Worm (Caenorhabditis elegans): ENCODE results near the gene F07A11.1.
A peak's percentile ranks its signal among the peaks of the same experiment; 100 is the strongest.

The F07A11.1 gene

DNA sequence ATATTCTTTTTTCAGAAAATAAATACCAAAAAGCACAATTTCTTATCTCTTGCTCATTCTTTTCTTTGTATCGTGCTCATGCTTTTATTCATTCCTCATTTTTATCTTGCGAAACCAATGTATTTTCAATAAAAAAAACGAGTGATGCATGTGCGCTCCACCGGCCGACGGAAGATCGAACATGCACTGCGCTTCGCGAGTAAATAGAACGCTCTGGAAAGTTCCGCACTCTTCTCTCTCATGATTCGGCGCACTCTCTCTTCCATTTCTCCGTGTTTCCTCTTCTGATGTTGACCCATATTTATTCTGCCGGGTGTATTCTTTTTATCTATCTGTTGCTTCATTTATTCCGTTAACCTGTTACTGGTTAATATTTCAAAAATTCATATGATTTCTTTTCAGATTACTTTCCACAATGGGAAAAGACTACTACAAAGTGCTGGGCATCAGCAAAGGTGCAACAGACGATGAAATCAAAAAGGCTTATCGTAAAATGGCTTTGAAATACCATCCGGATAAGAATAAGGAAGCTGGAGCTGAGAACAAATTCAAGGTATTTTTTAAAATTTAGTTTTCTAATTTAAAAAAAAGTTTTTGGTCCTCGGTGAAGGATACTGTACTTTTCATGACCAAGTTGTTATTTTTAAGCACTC is 46.5 kb downstream of the F07A11.1 start, which contains the start of gene dnj-13 (continued):
- TF ChIP-seq mdl-1 (tag; optimal IDR thresholded peaks at IDR 0.05) (peak in 1 of 2 experiments; percentile 92), mep-1 (tag; optimal IDR thresholded peaks at IDR 0.05) (peak; percentile 98), nhr-71 (tag; optimal IDR thresholded peaks at IDR 0.05) (peak; percentile 98), F16B12.6 (tag; optimal IDR thresholded peaks at IDR 0.05) (peak; percentile 27), lin-35 (GFP tag; optimal IDR thresholded peaks at IDR 0.05) (peak; percentile 85 to 89), lsy-2 (tag; optimal IDR thresholded peaks at IDR 0.05) (peak; percentile 91), fkh-4 (tag; optimal IDR thresholded peaks at IDR 0.05; ENCODE audit: borderline replicate concordance) (peak; percentile 55), hlh-4 (tag; optimal IDR thresholded peaks at IDR 0.05) (no peak), isw-1 (GFP tag; IDR thresholded peaks at IDR 0.05) (peak; percentile 95), ceh-90 (tag; optimal IDR thresholded peaks at IDR 0.05) (peak; percentile 30), lin-39 (tag; optimal IDR thresholded peaks at IDR 0.05) (peak; percentile 77), pqm-1 (tag; optimal IDR thresholded peaks at IDR 0.05) (no peak), blmp-1 (tag; optimal IDR thresholded peaks at IDR 0.05) (peak; percentile 87), nhr-28 (tag; optimal IDR thresholded peaks at IDR 0.05) (no peak), lin-13 (GFP tag; optimal IDR thresholded peaks at IDR 0.05) (peak; percentile 93), hlh-17 (GFP tag; optimal IDR thresholded peaks at IDR 0.05; ENCODE audit: borderline replicate concordance) (no peak), ceh-88 (GFP tag; IDR thresholded peaks at IDR 0.05) (peak; percentile 92), hpl-2 (GFP tag; optimal IDR thresholded peaks at IDR 0.05) (peak; percentile 22), egl-13 (tag; optimal IDR thresholded peaks at IDR 0.05) (peak; percentile 98), ces-1 (GFP tag; optimal IDR thresholded peaks at IDR 0.05) (no peak), nhr-84 (tag; optimal IDR thresholded peaks at IDR 0.05) (no peak), egl-27 (tag; optimal IDR thresholded peaks at IDR 0.05) (no peak), skn-1 (tag; optimal IDR thresholded peaks at IDR 0.05) (peak; percentile 93), pax-3 (tag; optimal IDR thresholded peaks at IDR 0.05) (peak; percentile 95), nhr-19 (GFP tag; conservative IDR thresholded peaks at IDR 0.05) (peak; percentile 97), sox-4 (tag; optimal IDR thresholded peaks at IDR 0.05) (peak; percentile 83), aha-1 (tag; optimal IDR thresholded peaks at IDR 0.05) (peak; percentile 80), snu-23 (GFP tag; optimal IDR thresholded peaks at IDR 0.05) (peak; percentile 100), fkh-10 (GFP tag; optimal IDR thresholded peaks at IDR 0.05) (peak; percentile 77), nhr-76 (tag; optimal IDR thresholded peaks at IDR 0.05) (peak; percentile 64), snpc-4 (tag; optimal IDR thresholded peaks at IDR 0.05) (peak; percentile 80), xbp-1 (tag; optimal IDR thresholded peaks at IDR 0.05) (peak; percentile 96), elt-3 (tag; optimal IDR thresholded peaks at IDR 0.05) (peak in 3 of 6 experiments; percentile 79 to 93 (median 85)), C04F5.9 (tag; optimal IDR thresholded peaks at IDR 0.05) (peak; percentile 86), unc-98 (GFP tag; IDR thresholded peaks at IDR 0.05) (peak; percentile 50; the same call in 1 of the 2 replicates), dsc-1 (tag; optimal IDR thresholded peaks at IDR 0.05) (peak; percentile 99), unc-86 (tag; optimal IDR thresholded peaks at IDR 0.05) (peak; percentile 95), swsn-7 (tag; optimal IDR thresholded peaks at IDR 0.05) (peak; percentile 99), nhr-11 (tag; optimal IDR thresholded peaks at IDR 0.05) (peak; percentile 78), tbx-2 (tag; optimal IDR thresholded peaks at IDR 0.05) (peak; percentile 95), Y116A8C.19 (tag; optimal IDR thresholded peaks at IDR 0.05; ENCODE audit: borderline replicate concordance) (no peak)

DNA sequence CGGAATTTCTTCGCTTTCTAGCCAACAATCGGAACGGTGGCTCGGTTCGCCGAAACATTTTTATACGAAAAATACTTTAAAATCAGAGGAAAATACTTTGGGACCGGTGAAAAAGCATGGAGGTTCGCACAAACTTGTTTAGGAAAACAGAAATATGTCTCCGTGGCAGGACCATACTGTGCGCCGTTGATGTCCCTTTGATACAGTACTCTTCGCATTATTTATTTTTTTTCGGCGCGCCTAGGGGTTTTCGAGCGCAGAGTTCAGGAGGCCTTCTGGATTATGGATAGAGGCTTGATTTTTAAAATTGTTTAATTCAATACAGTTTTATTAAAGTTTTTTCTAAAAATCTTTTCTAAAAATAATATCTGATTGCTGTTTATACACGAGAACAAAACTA is 47.2 kb downstream of the F07A11.1 start, which contains the start of gene F54D5.9:
F54D5.9 (minus strand) TSS at position 115 of the 400 bp plus-strand sequence.
- TF ChIP-seq snpc-4 (tag; optimal IDR thresholded peaks at IDR 0.05) (no peak), lir-3 (tag; optimal IDR thresholded peaks at IDR 0.05; ENCODE audit: poor library complexity) (no peak), mep-1 (tag; optimal IDR thresholded peaks at IDR 0.05) (no peak), C34B4.2 (tag; optimal IDR thresholded peaks at IDR 0.05) (no peak)

Measured in whole organism, L1 larva.